Fruit fly (Drosophila melanogaster) whole organism, embryonic: Measurements from ENCODE around the gene dally.

Source experiments
- ATbp ChIP-seq: fragments of 200-800 bp; sonication (Bioruptor generic); optimal IDR thresholded peaks from 2 replicates; lab custom pipeline; 2017; ENCODE audit warnings: missing biosample characterization, mild to moderate bottlenecking, missing genetic modification characterization, missing genetic modification reagents
- Asciz ChIP-seq: fragments of 200-800 bp; sonication (Bioruptor generic); optimal IDR thresholded peaks from 2 replicates; lab custom pipeline; 2017; ENCODE audit warnings: missing biosample characterization, mild to moderate bottlenecking, missing genetic modification characterization, missing genetic modification reagents
- Atf3 ChIP-seq: fragments of 200-800 bp; sonication (Bioruptor generic); optimal IDR thresholded peaks from 3 replicates; lab custom pipeline; 2016; ENCODE audit warnings: missing biosample characterization, missing genetic modification characterization
- Bgb ChIP-seq: fragments of 200-800 bp; sonication (Bioruptor generic); IDR thresholded peaks from 2 replicates; pipeline ENCODE4 v1.3.6; 2022; ENCODE audit warnings: missing biosample characterization, missing genetic modification characterization; ENCODE audit not compliant: partially characterized antibody
- CG10147 ChIP-seq: fragments of 200-800 bp; sonication (Bioruptor generic); optimal IDR thresholded peaks from 2 replicates; lab custom pipeline; 2019; ENCODE audit warnings: missing biosample characterization, mild to moderate bottlenecking, missing genetic modification characterization, moderate library complexity
- CG10209 ChIP-seq: fragments of 200-800 bp; sonication (Bioruptor generic); optimal IDR thresholded peaks from 3 replicates; lab custom pipeline; 2017; ENCODE audit warnings: missing biosample characterization, mild to moderate bottlenecking, missing genetic modification characterization, missing genetic modification reagents
- CG10431 ChIP-seq: fragments of 200-800 bp; sonication (Bioruptor generic); optimal IDR thresholded peaks from 3 replicates; lab custom pipeline; 2018; ENCODE audit warnings: missing biosample characterization, mild to moderate bottlenecking, missing genetic modification characterization
- CG12299 ChIP-seq: fragments of 200-800 bp; sonication (Bioruptor generic); optimal IDR thresholded peaks from 2 replicates; lab custom pipeline; 2018; ENCODE audit warnings: missing biosample characterization, mild to moderate bottlenecking, missing genetic modification characterization
- CG14014 ChIP-seq: fragments of 200-800 bp; sonication (Bioruptor generic); IDR thresholded peaks from 2 replicates; pipeline ENCODE4 v1.3.6; 2022; ENCODE audit warnings: missing biosample characterization, missing genetic modification characterization
- CG14710 ChIP-seq: fragments of 200-800 bp; sonication (Bioruptor generic); optimal IDR thresholded peaks from 3 replicates; lab custom pipeline; 2019; ENCODE audit warnings: missing biosample characterization, mild to moderate bottlenecking, missing genetic modification characterization, moderate library complexity
- CG1647 ChIP-seq: fragments of 200-800 bp; sonication (Bioruptor generic); optimal IDR thresholded peaks from 3 replicates; lab custom pipeline; 2016; ENCODE audit warnings: missing biosample characterization, missing genetic modification characterization
- CG31441 ChIP-seq: fragments of 200-800 bp; sonication (Bioruptor generic); IDR thresholded peaks from 2 replicates; pipeline ENCODE4 v1.3.6; 2022; ENCODE audit warnings: missing biosample characterization, missing genetic modification characterization
- CG32767 ChIP-seq: fragments of 200-800 bp; sonication (Bioruptor generic); IDR thresholded peaks from 2 replicates; pipeline ENCODE4 v1.3.6; 2022; ENCODE audit warnings: missing biosample characterization, missing genetic modification characterization
- CG6689 ChIP-seq: fragments of 200-800 bp; sonication (Bioruptor generic); IDR thresholded peaks from 2 replicates; pipeline ENCODE4 v1.3.6; 2022; ENCODE audit warnings: missing biosample characterization, missing genetic modification characterization
- CG7963 ChIP-seq: fragments of 200-800 bp; sonication (Bioruptor generic); IDR thresholded peaks from 3 replicates; pipeline ENCODE4 v1.3.6; 2022; ENCODE audit warnings: missing biosample characterization, missing genetic modification characterization; ENCODE audit not compliant: partially characterized antibody
- CG8944 ChIP-seq: fragments of 200-800 bp; sonication (Bioruptor generic); optimal IDR thresholded peaks from 3 replicates; lab custom pipeline; 2016; ENCODE audit warnings: missing biosample characterization, missing genetic modification characterization
- CTCF ChIP-seq: fragments of 200-800 bp; sonication (Bioruptor generic); optimal IDR thresholded peaks from 2 replicates; lab custom pipeline; 2017; ENCODE audit warnings: missing biosample characterization, mild to moderate bottlenecking, missing genetic modification characterization, moderate library complexity
- Dip2 ChIP-seq: fragments of 200-800 bp; sonication (Bioruptor generic); IDR thresholded peaks from 2 replicates; pipeline ENCODE4 v1.3.6; 2022; ENCODE audit warnings: missing biosample characterization, missing genetic modification characterization
- Dref ChIP-seq: fragments of 200-800 bp; sonication (Bioruptor generic); IDR thresholded peaks from 2 replicates; pipeline ENCODE4 v1.3.6; 2022; ENCODE audit warnings: missing biosample characterization, missing genetic modification characterization
- Drgx ChIP-seq: fragments of 200-800 bp; sonication (Bioruptor generic); IDR thresholded peaks from 2 replicates; pipeline ENCODE4 v1.3.6; 2022; ENCODE audit warnings: missing biosample characterization, missing genetic modification characterization
- HLHmδ ChIP-seq: fragments of 200-800 bp; sonication (Bioruptor generic); optimal IDR thresholded peaks from 2 replicates; lab custom pipeline; 2018; ENCODE audit warnings: missing biosample characterization, mild to moderate bottlenecking, missing genetic modification characterization, moderate library complexity
- NC2α ChIP-seq: fragments of 200-800 bp; sonication (Bioruptor generic); optimal IDR thresholded peaks from 2 replicates; lab custom pipeline; 2016; ENCODE audit warnings: missing biosample characterization, missing genetic modification characterization
- Optix ChIP-seq: fragments of 200-800 bp; sonication (Bioruptor generic); IDR thresholded peaks from 3 replicates; pipeline ENCODE4 v1.3.6; 2022; ENCODE audit warnings: missing biosample characterization, missing genetic modification characterization
- Pdp1 ChIP-seq, 2 experiments: fragments of 200-800 bp; sonication (Bioruptor generic); optimal IDR thresholded peaks; 3 replicates each; lab custom pipeline; 2016; ENCODE audit warnings: missing biosample characterization in 2 of 2, missing genetic modification characterization in 2 of 2, mild to moderate bottlenecking in 1 of 2, moderate library complexity in 1 of 2
- Six4 ChIP-seq: fragments of 200-800 bp; sonication (Bioruptor generic); optimal IDR thresholded peaks from 2 replicates; lab custom pipeline; 2016; ENCODE audit warnings: missing biosample characterization, missing genetic modification characterization
- Ssrp ChIP-seq: fragments of 200-800 bp; sonication (Bioruptor generic); optimal IDR thresholded peaks from 2 replicates; lab custom pipeline; 2018; ENCODE audit warnings: missing biosample characterization, mild to moderate bottlenecking, missing genetic modification characterization, moderate library complexity
- abd-A ChIP-seq: fragments of 200-800 bp; sonication (Bioruptor generic); optimal IDR thresholded peaks from 3 replicates; lab custom pipeline; 2019; ENCODE audit warnings: missing biosample characterization, mild to moderate bottlenecking, missing genetic modification characterization, moderate library complexity
- ac ChIP-seq: fragments of 200-800 bp; sonication (Bioruptor generic); optimal IDR thresholded peaks from 3 replicates; lab custom pipeline; 2017; ENCODE audit warnings: missing biosample characterization, mild to moderate bottlenecking, missing genetic modification characterization
- ap ChIP-seq: fragments of 200-800 bp; sonication (Bioruptor generic); IDR thresholded peaks from 2 replicates; pipeline ENCODE4 v1.3.6; 2022; ENCODE audit warnings: missing biosample characterization, missing genetic modification characterization
- bowl ChIP-seq: fragments of 200-800 bp; sonication (Bioruptor generic); IDR thresholded peaks from 2 replicates; pipeline ENCODE4 v1.3.6; 2022; ENCODE audit warnings: missing biosample characterization, missing genetic modification characterization
- danr ChIP-seq: fragments of 200-800 bp; sonication (Bioruptor generic); IDR thresholded peaks from 2 replicates; pipeline ENCODE4 v1.3.6; 2022; ENCODE audit warnings: missing biosample characterization, missing genetic modification characterization
- disco-r ChIP-seq: fragments of 200-800 bp; sonication (Bioruptor generic); optimal IDR thresholded peaks from 2 replicates; lab custom pipeline; 2016; ENCODE audit warnings: missing biosample characterization, missing genetic modification characterization
- dmrt11E ChIP-seq: fragments of 200-800 bp; sonication (Bioruptor generic); optimal IDR thresholded peaks from 3 replicates; lab custom pipeline; 2018; ENCODE audit warnings: missing biosample characterization, mild to moderate bottlenecking, missing genetic modification characterization, moderate library complexity
- fru ChIP-seq: fragments of >200 bp; optimal IDR thresholded peaks from 2 replicates; lab custom pipeline; 2017
- gcm ChIP-seq: fragments of 200-800 bp; sonication (Bioruptor generic); optimal IDR thresholded peaks from 2 replicates; lab custom pipeline; 2019; ENCODE audit warnings: missing biosample characterization, mild to moderate bottlenecking, missing genetic modification characterization, moderate library complexity
- grn ChIP-seq: fragments of 200-800 bp; sonication (Bioruptor generic); optimal IDR thresholded peaks from 3 replicates; lab custom pipeline; 2017; ENCODE audit warnings: missing biosample characterization, missing genetic modification characterization
- gsb-n ChIP-seq: fragments of 200-800 bp; sonication (Bioruptor generic); optimal IDR thresholded peaks from 3 replicates; lab custom pipeline; 2018; ENCODE audit warnings: missing biosample characterization, mild to moderate bottlenecking, missing genetic modification characterization
- kni ChIP-seq: fragments of 200-800 bp; sonication (Bioruptor generic); optimal IDR thresholded peaks from 3 replicates; lab custom pipeline; 2017; ENCODE audit warnings: mild to moderate bottlenecking, missing biosample characterization, missing genetic modification reagents, missing genetic modification characterization
- lilli ChIP-seq: fragments of 200-800 bp; sonication (Bioruptor generic); optimal IDR thresholded peaks from 3 replicates; lab custom pipeline; 2016; ENCODE audit warnings: missing biosample characterization, missing genetic modification characterization
- lola ChIP-seq, 3 experiments: fragments of >200 bp in 2 of 3; fragments of 200-800 bp in 1 of 3; sonication (Bioruptor generic) in 1 of 3; optimal IDR thresholded peaks; 2 replicates each; lab custom pipeline; 2017 to 2019; ENCODE audit warnings: missing biosample characterization in 3 of 3, missing genetic modification characterization in 3 of 3, mild to moderate bottlenecking in 1 of 3, moderate library complexity in 1 of 3
- maf-S ChIP-seq: fragments of 200-800 bp; sonication (Bioruptor generic); optimal IDR thresholded peaks from 2 replicates; lab custom pipeline; 2016; ENCODE audit warnings: missing biosample characterization, missing genetic modification characterization
- nerfin-1 ChIP-seq: fragments of 200-800 bp; sonication (Bioruptor generic); optimal IDR thresholded peaks from 3 replicates; lab custom pipeline; 2019; ENCODE audit warnings: missing biosample characterization, mild to moderate bottlenecking, missing genetic modification characterization, moderate library complexity
- pho ChIP-seq: fragments of 200-800 bp; sonication (Bioruptor generic); optimal IDR thresholded peaks from 2 replicates; lab custom pipeline; 2016; ENCODE audit warnings: missing biosample characterization, missing genetic modification characterization
- row ChIP-seq: fragments of 200-800 bp; sonication (Bioruptor generic); IDR thresholded peaks from 3 replicates; pipeline ENCODE4 v1.3.6; 2022; ENCODE audit warnings: missing biosample characterization, missing genetic modification characterization
- salm ChIP-seq: fragments of 200-800 bp; sonication (Bioruptor generic); optimal IDR thresholded peaks from 2 replicates; lab custom pipeline; 2018; ENCODE audit warnings: missing biosample characterization, mild to moderate bottlenecking, missing genetic modification characterization
- sna ChIP-seq: fragments of 200-800 bp; sonication (Bioruptor generic); IDR thresholded peaks from 2 replicates; pipeline ENCODE4 v1.3.6; 2022; ENCODE audit warnings: missing biosample characterization, missing genetic modification characterization; ENCODE audit not compliant: partially characterized antibody
- so ChIP-seq: fragments of 200-800 bp; sonication (Bioruptor generic); IDR thresholded peaks from 3 replicates; pipeline ENCODE4 v1.3.6; 2022; ENCODE audit warnings: missing biosample characterization, missing genetic modification characterization
- tgo ChIP-seq: fragments of 200-800 bp; sonication (Bioruptor generic); IDR thresholded peaks from 3 replicates; pipeline ENCODE4 v1.3.6; 2022; ENCODE audit warnings: missing biosample characterization, missing genetic modification characterization
- tna ChIP-seq: fragments of 200-800 bp; sonication (Bioruptor generic); IDR thresholded peaks from 2 replicates; pipeline ENCODE4 v1.3.6; 2022; ENCODE audit warnings: missing biosample characterization, missing genetic modification characterization; ENCODE audit not compliant: partially characterized antibody
- z ChIP-seq: fragments of 200-800 bp; sonication (Bioruptor generic); IDR thresholded peaks from 3 replicates; pipeline ENCODE4 v1.3.6; 2022; ENCODE audit warnings: missing biosample characterization, missing genetic modification characterization
- zen2 ChIP-seq: fragments of 200-800 bp; sonication (Bioruptor generic); IDR thresholded peaks from 3 replicates; pipeline ENCODE4 v1.3.6; 2022; ENCODE audit warnings: missing biosample characterization, missing genetic modification characterization; ENCODE audit not compliant: partially characterized antibody

The dally gene

DNA sequence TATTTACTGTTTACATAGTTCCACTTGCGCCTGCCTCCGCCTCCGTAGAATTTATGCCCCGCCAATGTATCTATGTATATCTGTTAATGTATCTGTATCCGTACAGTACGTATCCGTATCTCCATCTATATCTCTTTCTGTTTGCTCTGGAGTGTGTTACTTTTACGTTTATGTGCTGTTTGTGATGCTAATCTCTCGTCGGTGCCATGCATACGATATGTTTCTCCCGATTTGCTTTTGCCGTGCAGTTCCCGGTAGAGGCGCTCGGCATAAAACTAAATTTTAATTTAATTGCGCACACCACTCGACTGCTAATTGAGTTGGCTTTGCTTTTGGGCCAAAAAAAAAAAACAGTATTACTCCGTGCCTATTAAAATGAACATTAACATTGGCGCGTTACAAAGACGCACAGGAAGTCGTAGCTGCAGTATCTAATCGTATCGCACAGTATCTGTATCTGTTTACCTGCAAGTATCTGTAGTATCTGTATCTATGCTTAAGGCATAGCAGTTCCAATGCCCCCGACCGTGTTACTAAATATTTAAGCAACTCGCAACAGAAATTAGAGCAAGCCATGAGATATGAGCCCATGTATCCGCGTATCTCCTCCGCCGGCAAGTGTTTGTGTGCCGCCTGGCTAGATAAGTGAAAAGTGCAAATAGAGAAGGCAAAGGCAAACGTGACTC, 2.9 kb downstream of the dally start:
- TF ChIP-seq CG7963 (no peak), ac (GFP tag; lab: Kevin White, UChicago) (no peak), salm (tag; lab: Kevin White, UChicago) (no peak), Asciz (GFP tag; lab: Kevin White, UChicago) (no peak), CG14710 (tag; lab: Kevin White, UChicago) (no peak), zen2 (GFP tag; lab: Robert Waterston, UW) (no peak), Dip2 (GFP tag; lab: Robert Waterston, UW) (no peak), ap (GFP tag; lab: Robert Waterston, UW) (no peak), so (GFP tag; lab: Robert Waterston, UW) (no peak), Six4 (GFP tag; lab: Kevin White, UChicago) (no peak), sna (GFP tag; lab: Robert Waterston, UW) (no peak), grn (peak; percentile 70), dmrt11E (no peak), Optix (GFP tag; lab: Robert Waterston, UW) (no peak), NC2α (GFP tag; lab: Kevin White, UChicago) (no peak), pho (no peak), CG8944 (no peak), Ssrp (tag; lab: Kevin White, UChicago) (peak; percentile 0), CG12299 (tag; lab: Kevin White, UChicago) (no peak), CG14014 (GFP tag; lab: Robert Waterston, UW) (no peak), HLHmδ (GFP tag; lab: Kevin White, UChicago) (peak; percentile 18), tgo (GFP tag; lab: Robert Waterston, UW) (no peak), Pdp1 (GFP tag; optimal IDR thresholded peaks at IDR 0.05; lab: Kevin White, UChicago) (no peak), gsb-n (tag; lab: Kevin White, UChicago) (no peak), nerfin-1 (tag; lab: Kevin White, UChicago) (peak; percentile 3), gcm (GFP tag; lab: Kevin White, UChicago) (no peak), Atf3 (GFP tag; lab: Kevin White, UChicago) (no peak), maf-S (GFP tag; lab: Kevin White, UChicago) (no peak), Drgx (GFP tag; lab: Robert Waterston, UW) (no peak), disco-r (GFP tag; lab: Kevin White, UChicago) (no peak), Bgb (GFP tag; lab: Robert Waterston, UW) (no peak), CG10431 (no peak), danr (no peak), bowl (GFP tag; lab: Robert Waterston, UW) (no peak), kni (GFP tag; lab: Kevin White, UChicago) (peak; percentile 4), CG31441 (GFP tag; lab: Robert Waterston, UW) (no peak), tna (GFP tag; lab: Robert Waterston, UW) (no peak), fru (lab: Kevin White, UChicago) (no peak), lilli (no peak), CG6689 (GFP tag; lab: Robert Waterston, UW) (no peak), row (no peak), CTCF (GFP tag; lab: Kevin White, UChicago) (peak; percentile 5), CG10209 (no peak), CG1647 (no peak), CG10147 (GFP tag; lab: Kevin White, UChicago) (no peak), lola (GFP tag; optimal IDR thresholded peaks at IDR 0.05; lab: Kevin White, UChicago) (peak in 1 of 3 experiments; percentile 34), ATbp (peak; percentile 0), CG32767 (GFP tag; lab: Robert Waterston, UW) (no peak), abd-A (tag; lab: Kevin White, UChicago) (peak; percentile 21), z (GFP tag; lab: Robert Waterston, UW) (no peak), Dref (GFP tag; lab: Robert Waterston, UW) (no peak)
